Fruit fly (Drosophila melanogaster) whole organism, embryonic: ENCODE results near the gene Top3beta.
A peak's percentile ranks its signal among the peaks of the same experiment; 100 is the strongest.

Source experiments
- Adf1 ChIP-seq: fragments of 200-800 bp; sonication (Bioruptor generic); IDR thresholded peaks from 2 replicates; pipeline ENCODE4 v1.3.6; 2022; ENCODE audit warnings: missing biosample characterization, missing genetic modification characterization
- BtbVII ChIP-seq: fragments of 200-800 bp; sonication (Bioruptor generic); optimal IDR thresholded peaks from 3 replicates; lab custom pipeline; 2017; ENCODE audit warnings: missing biosample characterization, mild to moderate bottlenecking, missing genetic modification characterization
- CG12236 ChIP-seq: fragments of 200-800 bp; sonication (Bioruptor generic); optimal IDR thresholded peaks from 2 replicates; lab custom pipeline; 2016; ENCODE audit warnings: missing biosample characterization, missing genetic modification characterization
- CG13894 ChIP-seq: fragments of 200-800 bp; sonication (Bioruptor generic); optimal IDR thresholded peaks from 3 replicates; lab custom pipeline; 2018; ENCODE audit warnings: missing biosample characterization, mild to moderate bottlenecking, missing genetic modification characterization, moderate library complexity
- CG15011 ChIP-seq: fragments of 200-800 bp; sonication (Bioruptor generic); optimal IDR thresholded peaks from 3 replicates; lab custom pipeline; 2018; ENCODE audit warnings: missing biosample characterization, mild to moderate bottlenecking, missing genetic modification characterization
- CG16779 ChIP-seq: fragments of 200-800 bp; sonication (Bioruptor generic); IDR thresholded peaks from 2 replicates; pipeline ENCODE4 v1.3.6; 2022; ENCODE audit warnings: missing biosample characterization, missing genetic modification characterization
- CG17186 ChIP-seq: fragments of 200-800 bp; sonication (Bioruptor generic); optimal IDR thresholded peaks from 3 replicates; lab custom pipeline; 2017; ENCODE audit warnings: missing biosample characterization, missing genetic modification reagents, missing genetic modification characterization
- CG17802 ChIP-seq: fragments of 200-800 bp; sonication (Bioruptor generic); optimal IDR thresholded peaks from 2 replicates; lab custom pipeline; 2018; ENCODE audit warnings: missing biosample characterization, mild to moderate bottlenecking, missing genetic modification characterization, moderate library complexity
- CG18764 ChIP-seq: fragments of 200-800 bp; sonication (Bioruptor generic); optimal IDR thresholded peaks from 3 replicates; lab custom pipeline; 2016; ENCODE audit warnings: missing biosample characterization, missing genetic modification characterization
- CG2120 ChIP-seq: fragments of 200-800 bp; sonication (Bioruptor generic); optimal IDR thresholded peaks from 3 replicates; lab custom pipeline; 2016; ENCODE audit warnings: missing biosample characterization, missing genetic modification characterization
- CG4617 ChIP-seq: fragments of 200-800 bp; sonication (Bioruptor generic); optimal IDR thresholded peaks from 3 replicates; lab custom pipeline; 2016; ENCODE audit warnings: missing biosample characterization, missing genetic modification characterization, borderline replicate concordance
- CG4707 ChIP-seq: fragments of 200-800 bp; sonication (Bioruptor generic); optimal IDR thresholded peaks from 2 replicates; lab custom pipeline; 2018; ENCODE audit warnings: missing biosample characterization, mild to moderate bottlenecking, missing genetic modification characterization, moderate library complexity
- CG6254 ChIP-seq: fragments of 200-800 bp; sonication (Bioruptor generic); optimal IDR thresholded peaks from 3 replicates; lab custom pipeline; 2017; ENCODE audit warnings: mild to moderate bottlenecking, missing biosample characterization, missing genetic modification reagents, missing genetic modification characterization
- CG6683 ChIP-seq: fragments of 200-800 bp; sonication (Bioruptor generic); optimal IDR thresholded peaks from 2 replicates; lab custom pipeline; 2017; ENCODE audit warnings: missing biosample characterization, mild to moderate bottlenecking, missing genetic modification characterization, missing genetic modification reagents
- CG6689 ChIP-seq: fragments of 200-800 bp; sonication (Bioruptor generic); IDR thresholded peaks from 2 replicates; pipeline ENCODE4 v1.3.6; 2022; ENCODE audit warnings: missing biosample characterization, missing genetic modification characterization
- CG6791 ChIP-seq: fragments of 200-800 bp; sonication (Bioruptor generic); IDR thresholded peaks from 3 replicates; pipeline ENCODE4 v1.3.6; 2022; ENCODE audit warnings: missing biosample characterization, missing genetic modification characterization; ENCODE audit not compliant: partially characterized antibody
- CTCF ChIP-seq: fragments of 200-800 bp; sonication (Bioruptor generic); optimal IDR thresholded peaks from 2 replicates; lab custom pipeline; 2017; ENCODE audit warnings: missing biosample characterization, mild to moderate bottlenecking, missing genetic modification characterization, moderate library complexity
- Dref ChIP-seq: fragments of 200-800 bp; sonication (Bioruptor generic); IDR thresholded peaks from 2 replicates; pipeline ENCODE4 v1.3.6; 2022; ENCODE audit warnings: missing biosample characterization, missing genetic modification characterization
- E2f2 ChIP-seq: fragments of 200-800 bp; sonication (Bioruptor generic); IDR thresholded peaks from 2 replicates; pipeline ENCODE4 v1.3.6; 2022; ENCODE audit warnings: missing biosample characterization, missing genetic modification characterization
- Fer1 ChIP-seq: fragments of 200-800 bp; sonication (Bioruptor generic); optimal IDR thresholded peaks from 2 replicates; lab custom pipeline; 2017; ENCODE audit warnings: missing biosample characterization, mild to moderate bottlenecking, missing genetic modification characterization
- Fer2 ChIP-seq: fragments of 200-800 bp; sonication (Bioruptor generic); optimal IDR thresholded peaks from 2 replicates; lab custom pipeline; 2018; ENCODE audit warnings: missing biosample characterization, mild to moderate bottlenecking, missing genetic modification characterization, moderate library complexity
- Gsc ChIP-seq: fragments of 200-800 bp; sonication (Bioruptor generic); IDR thresholded peaks from 2 replicates; pipeline ENCODE4 v1.3.6; 2022; ENCODE audit warnings: missing biosample characterization, missing genetic modification characterization
- Hr3 ChIP-seq: fragments of 200-800 bp; sonication (Bioruptor generic); optimal IDR thresholded peaks from 3 replicates; lab custom pipeline; 2016; ENCODE audit warnings: missing biosample characterization, missing genetic modification characterization
- Hr51 ChIP-seq, 2 experiments: fragments of 200-800 bp; sonication (Bioruptor generic); optimal IDR thresholded peaks; 2 replicates in 1 of 2; 3 replicates in 1 of 2; lab custom pipeline; 2016 to 2018; ENCODE audit warnings: missing biosample characterization in 2 of 2, missing genetic modification characterization in 2 of 2, mild to moderate bottlenecking in 1 of 2, moderate library complexity in 1 of 2
- Hsf ChIP-seq: fragments of 200-800 bp; sonication (Bioruptor generic); optimal IDR thresholded peaks from 3 replicates; lab custom pipeline; 2016; ENCODE audit warnings: missing biosample characterization, missing genetic modification characterization
- Lhr ChIP-seq: fragments of 200-800 bp; sonication (Bioruptor generic); optimal IDR thresholded peaks from 3 replicates; lab custom pipeline; 2017; ENCODE audit warnings: mild to moderate bottlenecking, missing biosample characterization, missing genetic modification reagents, missing genetic modification characterization
- Lim3 ChIP-seq: fragments of 200-800 bp; sonication (Bioruptor generic); IDR thresholded peaks from 2 replicates; pipeline ENCODE4 v1.3.6; 2022; ENCODE audit warnings: missing biosample characterization, missing genetic modification characterization
- Opbp ChIP-seq: fragments of 200-800 bp; sonication (Bioruptor generic); IDR thresholded peaks from 3 replicates; pipeline ENCODE4 v1.3.6; 2022; ENCODE audit warnings: missing biosample characterization, missing genetic modification characterization; ENCODE audit not compliant: partially characterized antibody
- Ravus ChIP-seq: fragments of 200-800 bp; sonication (Bioruptor generic); IDR thresholded peaks from 2 replicates; pipeline ENCODE4 v1.3.6; 2022; ENCODE audit warnings: missing biosample characterization, missing genetic modification characterization
- Sox100B ChIP-seq: fragments of 200-800 bp; sonication (Bioruptor generic); optimal IDR thresholded peaks from 3 replicates; lab custom pipeline; 2018; ENCODE audit warnings: missing biosample characterization, mild to moderate bottlenecking, missing genetic modification characterization
- Sox102F ChIP-seq: fragments of 200-800 bp; sonication (Bioruptor generic); optimal IDR thresholded peaks from 2 replicates; lab custom pipeline; 2018; ENCODE audit warnings: missing biosample characterization, mild to moderate bottlenecking, missing genetic modification characterization, moderate library complexity
- Sry-β ChIP-seq: fragments of 200-800 bp; sonication (Bioruptor generic); optimal IDR thresholded peaks from 2 replicates; lab custom pipeline; 2018; ENCODE audit warnings: missing biosample characterization, mild to moderate bottlenecking, missing genetic modification characterization, moderate library complexity
- Stat92E ChIP-seq, 3 experiments: fragments of >200 bp in 2 of 3; fragments of 200-800 bp in 1 of 3; sonication (Bioruptor generic) in 1 of 3; optimal IDR thresholded peaks; 2 replicates each; lab custom pipeline; 2017 to 2019; ENCODE audit warnings: missing biosample characterization in 3 of 3, missing genetic modification characterization in 3 of 3, mild to moderate bottlenecking in 1 of 3, moderate library complexity in 1 of 3
- ab ChIP-seq: fragments of 200-800 bp; sonication (Bioruptor generic); optimal IDR thresholded peaks from 2 replicates; lab custom pipeline; 2016; ENCODE audit warnings: missing biosample characterization, missing genetic modification characterization
- br ChIP-seq: fragments of >200 bp; optimal IDR thresholded peaks from 2 replicates; lab custom pipeline; 2017
- cas ChIP-seq: fragments of 200-800 bp; sonication (Bioruptor generic); IDR thresholded peaks from 2 replicates; pipeline ENCODE4 v1.3.6; 2022; ENCODE audit warnings: missing biosample characterization, missing genetic modification characterization
- cg ChIP-seq: fragments of 200-800 bp; sonication (Bioruptor generic); optimal IDR thresholded peaks from 3 replicates; lab custom pipeline; 2019; ENCODE audit warnings: missing biosample characterization, mild to moderate bottlenecking, missing genetic modification characterization, moderate library complexity
- chinmo ChIP-seq: fragments of 200-800 bp; sonication (Bioruptor generic); IDR thresholded peaks from 4 replicates; pipeline ENCODE4 v1.3.6; 2022; ENCODE audit warnings: missing biosample characterization, missing genetic modification characterization; ENCODE audit not compliant: partially characterized antibody
- disco-r ChIP-seq: fragments of 200-800 bp; sonication (Bioruptor generic); optimal IDR thresholded peaks from 2 replicates; lab custom pipeline; 2016; ENCODE audit warnings: missing biosample characterization, missing genetic modification characterization
- dysf ChIP-seq: fragments of 200-800 bp; sonication (Bioruptor generic); IDR thresholded peaks from 3 replicates; pipeline ENCODE4 v1.3.6; 2022; ENCODE audit warnings: missing biosample characterization, missing genetic modification characterization
- gcm2 ChIP-seq: fragments of 200-800 bp; sonication (Bioruptor generic); optimal IDR thresholded peaks from 2 replicates; lab custom pipeline; 2016; ENCODE audit warnings: missing biosample characterization, missing genetic modification characterization
- h ChIP-seq: fragments of >200 bp; optimal IDR thresholded peaks from 2 replicates; lab custom pipeline; 2017
- odd ChIP-seq: fragments of 200-800 bp; sonication (Bioruptor generic); optimal IDR thresholded peaks from 2 replicates; lab custom pipeline; 2017; ENCODE audit warnings: missing biosample characterization, mild to moderate bottlenecking, missing genetic modification characterization
- p53 ChIP-seq: fragments of 200-800 bp; sonication (Bioruptor generic); optimal IDR thresholded peaks from 2 replicates; lab custom pipeline; 2016; ENCODE audit warnings: missing biosample characterization, missing genetic modification characterization
- peb ChIP-seq: fragments of 200-800 bp; sonication (Bioruptor generic); IDR thresholded peaks from 2 replicates; pipeline ENCODE4 v1.3.6; 2022; ENCODE audit warnings: missing biosample characterization, missing genetic modification characterization
- repo ChIP-seq: fragments of 200-800 bp; sonication (Bioruptor generic); optimal IDR thresholded peaks from 2 replicates; lab custom pipeline; 2016; ENCODE audit warnings: missing biosample characterization, missing genetic modification characterization
- sens ChIP-seq: fragments of 200-800 bp; sonication (Bioruptor generic); peaks from one replicate; lab custom pipeline; 2016; ENCODE audit warnings: missing biosample characterization, missing genetic modification characterization
- tgo ChIP-seq: fragments of 200-800 bp; sonication (Bioruptor generic); IDR thresholded peaks from 3 replicates; pipeline ENCODE4 v1.3.6; 2022; ENCODE audit warnings: missing biosample characterization, missing genetic modification characterization
- tll ChIP-seq, 2 experiments: fragments of 200-800 bp in 1 of 2; fragments of >200 bp in 1 of 2; sonication (Bioruptor generic) in 1 of 2; optimal IDR thresholded peaks; 2 replicates each; lab custom pipeline; 2017 to 2019; ENCODE audit warnings: missing biosample characterization in 2 of 2, missing genetic modification characterization in 2 of 2, mild to moderate bottlenecking in 1 of 2, moderate library complexity in 1 of 2
- vvl ChIP-seq: fragments of 200-800 bp; sonication (Bioruptor generic); IDR thresholded peaks from 2 replicates; pipeline ENCODE4 v1.3.6; 2022; ENCODE audit warnings: missing biosample characterization, missing genetic modification characterization
- zen ChIP-seq: fragments of 200-800 bp; sonication (Bioruptor generic); optimal IDR thresholded peaks from 3 replicates; lab custom pipeline; 2018; ENCODE audit warnings: missing biosample characterization, mild to moderate bottlenecking, missing genetic modification characterization, moderate library complexity
- zfh1 ChIP-seq: fragments of 200-800 bp; sonication (Bioruptor generic); IDR thresholded peaks from 3 replicates; pipeline ENCODE4 v1.3.6; 2022; ENCODE audit warnings: missing biosample characterization, missing genetic modification characterization

Gene Top3beta

dm6 chrX:6255414-6255915, 32.3 kb downstream of the Top3beta start, which contains the start of the genes Rbcn-3A and Spx (continued):
- TF ChIP-seq cas (no peak), CG17186 (GFP tag; lab: Kevin White, UChicago) (no peak), dysf (GFP tag; lab: Robert Waterston, UW) (no peak), Lim3 (GFP tag; lab: Robert Waterston, UW) (no peak), CG17802 (tag; lab: Kevin White, UChicago) (no peak), Adf1 (no peak), peb (GFP tag; lab: Robert Waterston, UW) (no peak), repo (GFP tag; lab: Kevin White, UChicago) (no peak), CG13894 (peak; percentile 8), sens (peak; percentile 57), CG6254 (GFP tag; lab: Kevin White, UChicago) (no peak), zen (tag; lab: Kevin White, UChicago) (no peak), odd (GFP tag; lab: Kevin White, UChicago) (no peak), Stat92E (GFP tag; optimal IDR thresholded peaks at IDR 0.05; lab: Kevin White, UChicago) (peak in 1 of 3 experiments; percentile 45), ab (GFP tag; lab: Kevin White, UChicago) (no peak), E2f2 (GFP tag; lab: Robert Waterston, UW) (peak; percentile 34; the same call in 1 of the 2 replicates), CG12236 (GFP tag; lab: Kevin White, UChicago) (no peak), CG18764 (peak; percentile 0), Gsc (GFP tag; lab: Robert Waterston, UW) (no peak), p53 (no peak), zfh1 (GFP tag; lab: Robert Waterston, UW) (no peak), vvl (no peak; the same call in 1 of the 2 replicates), Sox102F (GFP tag; lab: Kevin White, UChicago) (peak; percentile 49), tll (GFP tag; optimal IDR thresholded peaks at IDR 0.05; lab: Kevin White, UChicago) (no peak), Sox100B (peak; percentile 5), CG6689 (GFP tag; lab: Robert Waterston, UW) (no peak), br (lab: Kevin White, UChicago) (no peak), Lhr (peak; percentile 19), BtbVII (no peak), CG15011 (GFP tag; lab: Kevin White, UChicago) (no peak), Hr51 (GFP tag; optimal IDR thresholded peaks at IDR 0.05; lab: Kevin White, UChicago) (peak in 1 of 2 experiments; percentile 35), Fer2 (tag; lab: Kevin White, UChicago) (no peak), tgo (peak; percentile 28; the same call in 1 of the 3 replicates), CG6683 (GFP tag; lab: Kevin White, UChicago) (no peak), CTCF (GFP tag; lab: Kevin White, UChicago) (no peak), CG16779 (GFP tag; lab: Robert Waterston, UW) (no peak), CG4617 (GFP tag; lab: Kevin White, UChicago) (no peak), Hr3 (peak; percentile 45), CG2120 (GFP tag; lab: Kevin White, UChicago) (peak; percentile 53), cg (GFP tag; lab: Kevin White, UChicago) (no peak), Ravus (GFP tag; lab: Robert Waterston, UW) (no peak), CG4707 (GFP tag; lab: Kevin White, UChicago) (no peak), gcm2 (GFP tag; lab: Kevin White, UChicago) (no peak), chinmo (GFP tag; lab: Robert Waterston, UW) (0 out of 4 replicates have a peak, but pooled peaks have one; percentile 80), CG6791 (GFP tag; lab: Robert Waterston, UW) (peak; percentile 90), Opbp (GFP tag; lab: Robert Waterston, UW) (peak; percentile 77), Hsf (no peak), disco-r (GFP tag; lab: Kevin White, UChicago) (no peak), h (lab: Kevin White, UChicago) (no peak), Fer1 (no peak), Dref (GFP tag; lab: Robert Waterston, UW) (peak; percentile 77), Sry-β (GFP tag; lab: Kevin White, UChicago) (no peak)
